Worm (Caenorhabditis elegans) whole organism, late embryonic: ENCODE results near the gene K08E7.6.

Experiments
- C38D4.7 ChIP-seq: fragments of 200-800 bp; sonication (Bioruptor generic); optimal IDR thresholded peaks from 2 replicates; lab custom pipeline; 2018; ENCODE audit warnings: mild to moderate bottlenecking, missing genetic modification characterization, moderate library complexity, missing compliant biosample characterization
- F13H6.1 ChIP-seq: sonication (generic microtip); optimal IDR thresholded peaks from 2 replicates; lab custom pipeline; 2016; ENCODE audit warnings: missing genetic modification characterization, missing compliant biosample characterization
- K02D7.2 ChIP-seq: sonication (generic microtip); optimal IDR thresholded peaks from 2 replicates; lab custom pipeline; 2017; ENCODE audit warnings: mild to moderate bottlenecking, missing genetic modification characterization, missing compliant biosample characterization
- K09A11.1 ChIP-seq: sonication (generic microtip); optimal IDR thresholded peaks from 2 replicates; lab custom pipeline; 2017; ENCODE audit warnings: antibody characterized with exemption, mild to moderate bottlenecking, missing genetic modification characterization, missing compliant biosample characterization; ENCODE audit not compliant: insufficient read depth
- ama-1 ChIP-seq: fragments of 150-350 bp; optimal IDR thresholded peaks from 2 replicates; lab custom pipeline; 2014
- ceh-14 ChIP-seq: sonication (generic microtip); optimal IDR thresholded peaks from 2 replicates; lab custom pipeline; 2016; ENCODE audit warnings: missing genotype, missing genetic modification characterization, missing compliant biosample characterization
- ceh-18 ChIP-seq: sonication (generic microtip); optimal IDR thresholded peaks from 2 replicates; lab custom pipeline; 2016; ENCODE audit warnings: missing genetic modification characterization, missing compliant biosample characterization
- ceh-19 ChIP-seq: fragments of 200-800 bp; sonication (Bioruptor generic); optimal IDR thresholded peaks from 2 replicates; lab custom pipeline; 2018; ENCODE audit warnings: mild to moderate bottlenecking, missing genetic modification characterization, missing compliant biosample characterization
- ceh-2 ChIP-seq: sonication (generic microtip); optimal IDR thresholded peaks from 2 replicates; lab custom pipeline; 2016; ENCODE audit warnings: missing genotype, missing genetic modification characterization, missing compliant biosample characterization
- ceh-30 ChIP-seq: fragments of 150-350 bp; optimal IDR thresholded peaks from 2 replicates; lab custom pipeline; 2014; ENCODE audit warnings: missing biosample characterization, missing genetic modification characterization
- ceh-34 ChIP-seq: sonication (generic microtip); optimal IDR thresholded peaks from 2 replicates; lab custom pipeline; 2016; ENCODE audit warnings: mild to moderate bottlenecking, missing genetic modification characterization, missing compliant biosample characterization
- ceh-48 ChIP-seq: sonication (generic microtip); optimal IDR thresholded peaks from 2 replicates; lab custom pipeline; 2016; ENCODE audit warnings: missing genetic modification characterization, inconsistent platforms, missing compliant biosample characterization
- ceh-9 ChIP-seq: sonication (generic microtip); optimal IDR thresholded peaks from 2 replicates; lab custom pipeline; 2016; ENCODE audit warnings: mild to moderate bottlenecking, missing genetic modification characterization, inconsistent platforms, missing compliant biosample characterization
- che-1 ChIP-seq: sonication (generic microtip); optimal IDR thresholded peaks from 2 replicates; lab custom pipeline; 2016; ENCODE audit warnings: mild to moderate bottlenecking, missing genetic modification characterization, missing compliant biosample characterization
- elt-2 ChIP-seq: sonication (generic microtip); optimal IDR thresholded peaks from 2 replicates; lab custom pipeline; 2016; ENCODE audit warnings: missing genetic modification reagents, missing genetic modification characterization, missing compliant biosample characterization
- elt-4 ChIP-seq: sonication (generic microtip); optimal IDR thresholded peaks from 2 replicates; lab custom pipeline; 2016; ENCODE audit warnings: missing genetic modification characterization, missing compliant biosample characterization
- fkh-10 ChIP-seq: fragments of 150-350 bp; optimal IDR thresholded peaks from 2 replicates; lab custom pipeline; 2014; ENCODE audit warnings: missing biosample characterization, missing genetic modification reagents, missing genetic modification characterization
- fkh-6 ChIP-seq: sonication (generic microtip); optimal IDR thresholded peaks from 2 replicates; lab custom pipeline; 2016; ENCODE audit warnings: missing genetic modification characterization, missing compliant biosample characterization
- hlh-13 ChIP-seq: fragments of 200-800 bp; sonication (Bioruptor generic); optimal IDR thresholded peaks from 2 replicates; lab custom pipeline; 2018; ENCODE audit warnings: mild to moderate bottlenecking, missing genetic modification characterization, missing compliant biosample characterization
- hlh-15 ChIP-seq: sonication (generic microtip); optimal IDR thresholded peaks from 2 replicates; lab custom pipeline; 2016; ENCODE audit warnings: missing genetic modification characterization, missing compliant biosample characterization
- hlh-30 ChIP-seq: sonication (generic microtip); optimal IDR thresholded peaks from 2 replicates; lab custom pipeline; 2017; ENCODE audit warnings: antibody characterized with exemption, missing genetic modification characterization, missing compliant biosample characterization; ENCODE audit not compliant: insufficient read depth
- madf-2 ChIP-seq: sonication (generic microtip); optimal IDR thresholded peaks from 2 replicates; lab custom pipeline; 2017; ENCODE audit warnings: missing genetic modification characterization, missing compliant biosample characterization
- mec-3 ChIP-seq: sonication (generic microtip); optimal IDR thresholded peaks from 2 replicates; lab custom pipeline; 2016; ENCODE audit warnings: borderline replicate concordance, missing genetic modification characterization, missing compliant biosample characterization
- nfya-1 ChIP-seq: sonication (generic microtip); optimal IDR thresholded peaks from 2 replicates; lab custom pipeline; 2017; ENCODE audit warnings: missing genetic modification characterization, mild to moderate bottlenecking, missing compliant biosample characterization, antibody characterized with exemption, moderate library complexity
- nhr-232 ChIP-seq: sonication (generic microtip); optimal IDR thresholded peaks from 2 replicates; lab custom pipeline; 2016; ENCODE audit warnings: missing genetic modification characterization, missing compliant biosample characterization
- npax-4 ChIP-seq: sonication (generic microtip); optimal IDR thresholded peaks from 2 replicates; lab custom pipeline; 2016; ENCODE audit warnings: missing genetic modification characterization, missing compliant biosample characterization
- odd-2 ChIP-seq: sonication (generic microtip); optimal IDR thresholded peaks from 2 replicates; lab custom pipeline; 2017; ENCODE audit warnings: antibody characterized with exemption, mild to moderate bottlenecking, missing genetic modification characterization, missing compliant biosample characterization
- pag-3 ChIP-seq: sonication (generic microtip); optimal IDR thresholded peaks from 2 replicates; lab custom pipeline; 2016; ENCODE audit warnings: missing compliant biosample characterization, missing genetic modification characterization, borderline replicate concordance
- pat-9 ChIP-seq: fragments of 200-800 bp; sonication (Bioruptor generic); optimal IDR thresholded peaks from 2 replicates; lab custom pipeline; 2018; ENCODE audit warnings: mild to moderate bottlenecking, missing genetic modification characterization, moderate library complexity, missing compliant biosample characterization
- pax-1 ChIP-seq: fragments of 150-350 bp; optimal IDR thresholded peaks from 2 replicates; lab custom pipeline; 2014; ENCODE audit warnings: missing biosample characterization, missing genetic modification characterization
- pqm-1 ChIP-seq: sonication (generic microtip); optimal IDR thresholded peaks from 2 replicates; lab custom pipeline; 2016; ENCODE audit warnings: missing genetic modification characterization, missing compliant biosample characterization
- ref-2 ChIP-seq: sonication (generic microtip); optimal IDR thresholded peaks from 2 replicates; lab custom pipeline; 2016; ENCODE audit warnings: missing genetic modification characterization, missing compliant biosample characterization
- rnt-1 ChIP-seq: sonication (generic microtip); optimal IDR thresholded peaks from 2 replicates; lab custom pipeline; 2016; ENCODE audit warnings: missing genetic modification characterization, missing compliant biosample characterization
- sox-2 ChIP-seq: fragments of 200-800 bp; sonication (Bioruptor generic); IDR thresholded peaks from 2 replicates; pipeline ENCODE4 v1.3.6; 2022; ENCODE audit warnings: missing genetic modification reagents, missing genetic modification characterization, missing compliant biosample characterization
- sox-4 ChIP-seq: sonication (generic microtip); optimal IDR thresholded peaks from 2 replicates; lab custom pipeline; 2017; ENCODE audit warnings: mild to moderate bottlenecking, missing genetic modification characterization, inconsistent platforms, missing compliant biosample characterization
- unc-3 ChIP-seq, 2 experiments: fragments of 200-800 bp in 1 of 2; sonication (Bioruptor generic) in 1 of 2; sonication (generic microtip) in 1 of 2; conservative IDR thresholded peaks in 1 of 2; optimal IDR thresholded peaks in 1 of 2; 2 replicates each; pipeline versions ENCODE4 v1.3.6 to Lab custom; 2016 to 2022; ENCODE audit warnings: missing compliant biosample characterization in 2 of 2, missing genetic modification characterization in 2 of 2, missing genetic modification reagents in 1 of 2
- unc-42 ChIP-seq: sonication (generic microtip); optimal IDR thresholded peaks from 2 replicates; lab custom pipeline; 2016; ENCODE audit warnings: missing genotype, missing genetic modification characterization, missing compliant biosample characterization
- unc-55 ChIP-seq: sonication (generic microtip); optimal IDR thresholded peaks from 2 replicates; lab custom pipeline; 2017; ENCODE audit warnings: missing biosample characterization, missing genetic modification reagents, missing genetic modification characterization
- unc-86 ChIP-seq: sonication (generic microtip); optimal IDR thresholded peaks from 2 replicates; lab custom pipeline; 2016; ENCODE audit warnings: missing genetic modification characterization, missing compliant biosample characterization
- zip-5 ChIP-seq: sonication (generic microtip); optimal IDR thresholded peaks from 2 replicates; lab custom pipeline; 2016; ENCODE audit warnings: missing genetic modification characterization, missing compliant biosample characterization
- ztf-16 ChIP-seq: sonication (generic microtip); optimal IDR thresholded peaks from 2 replicates; lab custom pipeline; 2017; ENCODE audit warnings: missing genetic modification characterization, missing compliant biosample characterization

Gene K08E7.6

DNA sequence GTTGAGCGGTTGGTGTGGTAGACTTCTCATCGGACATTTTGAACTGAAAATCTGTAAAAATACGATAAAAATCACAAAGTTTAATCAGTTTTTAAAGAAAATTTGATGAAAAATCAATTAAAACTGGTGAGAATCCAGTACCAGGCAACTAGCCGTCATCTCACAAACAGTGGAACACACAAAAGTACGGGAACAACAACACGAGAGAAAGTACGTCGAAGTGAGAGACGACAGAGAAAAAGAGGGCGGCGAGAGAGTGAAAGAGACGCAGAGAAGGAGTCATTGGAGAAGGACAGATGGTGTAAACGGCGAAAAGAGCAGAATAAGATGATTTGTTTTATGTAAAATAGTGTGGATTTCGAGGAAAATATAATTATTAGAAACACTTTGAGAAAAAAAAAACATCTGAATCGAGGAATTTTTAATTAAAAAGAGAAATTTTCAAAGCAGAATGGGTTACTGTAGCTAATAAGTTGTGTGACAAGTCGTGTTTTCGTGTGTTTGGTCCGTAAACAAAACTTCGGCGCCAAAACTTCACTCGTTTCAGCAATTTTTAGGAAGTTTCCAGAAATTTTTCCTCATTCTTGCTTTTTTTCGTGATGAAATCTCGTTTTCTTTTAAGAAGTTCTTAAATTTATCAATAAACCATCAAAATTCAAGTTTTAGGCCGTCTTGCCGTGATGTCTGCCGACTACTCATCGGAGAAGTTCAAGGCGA, 13.6 kb downstream of the K08E7.6 start, which contains the start of the genes hsb-1 and let-99 (continued):
- peak; percentile 35 for TF ChIP-seq unc-42 (tag; lab: Kevin White, UChicago)
- TF ChIP-seq K02D7.2 (tag; lab: Kevin White, UChicago) = no peak
- no peak for TF ChIP-seq nhr-232 (tag; lab: Kevin White, UChicago)
- no peak for TF ChIP-seq pax-1 (tag; lab: Kevin White, UChicago)
- TF ChIP-seq ceh-48 (tag; lab: Kevin White, UChicago) = peak; percentile 3
- no peak for TF ChIP-seq che-1 (tag; lab: Kevin White, UChicago)
- TF ChIP-seq ceh-19 (GFP tag; lab: Kevin White, UChicago) = no peak
- TF ChIP-seq madf-2 (tag; lab: Kevin White, UChicago) = no peak
- no peak for TF ChIP-seq sox-2 (GFP tag; lab: Robert Waterston, UW)
- peak; percentile 36 for TF ChIP-seq unc-55 (GFP tag; lab: Kevin White, UChicago)
- no peak for TF ChIP-seq rnt-1 (tag; lab: Kevin White, UChicago)
- TF ChIP-seq, all 69 proteins: peak for 7

DNA sequence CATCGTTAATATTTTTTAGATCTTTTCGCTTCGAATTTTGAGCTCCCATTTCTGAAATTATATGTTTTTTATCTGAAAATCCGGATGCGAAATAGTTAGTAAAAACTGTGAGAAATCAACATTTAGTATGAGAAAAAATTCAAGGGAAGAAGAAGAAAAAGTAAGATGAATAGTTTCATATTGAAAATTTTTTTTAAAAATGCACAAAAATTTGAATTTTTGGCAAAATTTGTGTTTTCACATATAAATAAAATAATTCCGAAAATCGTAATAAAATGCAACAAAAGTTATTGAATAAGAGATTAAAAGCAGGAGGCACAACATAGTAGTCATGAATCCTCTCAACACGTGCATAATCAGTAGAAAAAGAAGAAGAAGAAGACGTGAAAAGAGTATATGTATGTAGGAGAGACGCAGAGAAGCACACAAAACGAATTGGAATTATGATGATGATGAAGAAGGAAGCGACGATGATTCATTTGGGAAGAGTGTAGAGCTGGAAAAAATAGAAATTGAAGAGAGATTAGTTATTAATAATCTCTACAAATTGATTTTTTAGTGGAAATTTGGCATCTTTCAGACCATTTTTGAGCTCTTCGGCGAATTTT, 14.9 kb downstream of the K08E7.6 start, which contains the start of gene eak-7:
Gene eak-7, minus strand, starts transcription at position 51 of the 608 bp plus-strand sequence.
- TF ChIP-seq unc-3 (GFP tag; conservative IDR thresholded peaks at IDR 0.05; lab: Robert Waterston, UW) = no peak
- TF ChIP-seq unc-3 (tag; optimal IDR thresholded peaks at IDR 0.05; lab: Kevin White, UChicago) = no peak
- TF ChIP-seq C38D4.7 (GFP tag; lab: Kevin White, UChicago) = no peak
- TF ChIP-seq fkh-6 (tag; lab: Kevin White, UChicago) = no peak
- TF ChIP-seq ceh-18 (tag; lab: Kevin White, UChicago) = no peak
- TF ChIP-seq madf-2 (tag; lab: Kevin White, UChicago) = no peak
- no peak for TF ChIP-seq hlh-15 (tag; lab: Kevin White, UChicago)
- TF ChIP-seq ceh-34 (tag; lab: Kevin White, UChicago) = no peak
- TF ChIP-seq fkh-10 (GFP tag; lab: Kevin White, UChicago) = no peak
- TF ChIP-seq ceh-9 = no peak
- no peak for TF ChIP-seq ceh-30 (tag; lab: Kevin White, UChicago)

DNA sequence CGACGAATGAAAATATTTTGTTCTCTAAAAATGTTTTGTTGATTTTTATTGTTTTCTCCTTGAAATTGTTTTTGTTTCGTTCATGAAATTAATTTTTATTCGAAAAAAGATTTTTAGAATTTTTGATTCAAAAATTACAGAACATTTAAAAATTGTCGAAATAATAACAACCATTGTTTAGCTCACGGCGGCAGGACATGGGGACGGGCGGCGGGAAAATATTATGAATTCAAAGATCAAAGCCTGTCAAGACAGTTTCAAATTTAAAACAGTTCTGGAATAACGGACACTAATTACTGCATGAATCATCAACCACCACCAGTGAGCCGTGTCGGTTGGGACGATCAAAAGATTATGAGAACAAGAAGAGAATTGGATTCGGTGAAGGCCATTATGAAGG, 20.4 kb downstream of the K08E7.6 start, which contains the start of gene snb-7:
Gene snb-7, plus strand, starts transcription at position 301 of the 400 bp plus-strand sequence.
- TF ChIP-seq elt-2 (tag; lab: Kevin White, UChicago) (no peak), pqm-1 (tag; lab: Kevin White, UChicago) (no peak), pag-3 (tag; lab: Kevin White, UChicago) (no peak), ceh-9 (no peak), ref-2 (tag; lab: Kevin White, UChicago) (no peak), unc-55 (GFP tag; lab: Kevin White, UChicago) (no peak), elt-4 (tag; lab: Kevin White, UChicago) (no peak), ceh-30 (tag; lab: Kevin White, UChicago) (no peak)
- TF ChIP-seq, all 69 proteins: peak for 0

DNA sequence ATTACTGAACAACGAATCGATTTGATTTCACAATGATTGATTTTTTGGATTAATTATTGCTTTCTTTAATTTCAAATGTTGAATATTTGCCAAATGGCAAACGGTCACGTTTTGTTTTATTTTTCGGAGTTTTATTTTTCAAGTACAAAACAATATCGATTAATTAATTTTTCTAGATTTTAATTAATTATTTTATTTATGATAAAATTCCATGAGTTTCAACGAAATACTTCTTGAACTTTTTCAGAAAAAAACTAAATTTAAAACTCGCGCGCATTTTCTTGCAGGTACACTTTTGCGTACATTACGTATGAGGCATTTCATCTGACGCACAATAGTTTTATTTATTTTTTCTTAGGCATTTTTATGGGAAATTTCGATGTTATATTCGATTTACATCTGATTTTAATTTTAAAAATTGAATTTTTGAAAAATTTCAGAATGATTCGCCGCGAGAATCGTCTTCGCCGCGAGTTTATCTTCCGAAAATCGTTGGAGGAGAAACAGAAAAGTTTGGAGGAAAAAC, 22.0 kb downstream of the K08E7.6 start, which contains the start of the genes ZK795.2 and ZK795.3:
Gene ZK795.2, minus strand, starts transcription at position 51 of the 526 bp plus-strand sequence.
Gene ZK795.3, plus strand, starts transcription at position 441 of the 526 bp plus-strand sequence.
- TF ChIP-seq unc-86 (tag; lab: Kevin White, UChicago) (peak; percentile 9), K09A11.1 (tag; lab: Kevin White, UChicago) (no peak), che-1 (tag; lab: Kevin White, UChicago) (no peak), mec-3 (tag; lab: Kevin White, UChicago) (no peak), ceh-2 (no peak), ama-1 (lab: Kevin White, UChicago) (no peak), C38D4.7 (GFP tag; lab: Kevin White, UChicago) (no peak), odd-2 (tag; lab: Kevin White, UChicago) (no peak), ceh-18 (tag; lab: Kevin White, UChicago) (no peak), sox-4 (tag; lab: Kevin White, UChicago) (no peak), hlh-15 (tag; lab: Kevin White, UChicago) (peak; percentile 12), elt-4 (tag; lab: Kevin White, UChicago) (no peak), zip-5 (tag; lab: Kevin White, UChicago) (peak; percentile 44), ceh-14 (peak; percentile 5), ceh-9 (no peak), ceh-30 (tag; lab: Kevin White, UChicago) (no peak), pax-1 (tag; lab: Kevin White, UChicago) (peak; percentile 26), hlh-30 (no peak), pat-9 (tag; lab: Kevin White, UChicago) (no peak), K02D7.2 (tag; lab: Kevin White, UChicago) (no peak), nfya-1 (peak; percentile 29), ztf-16 (tag; lab: Kevin White, UChicago) (no peak), npax-4 (tag; lab: Kevin White, UChicago) (no peak), ceh-34 (tag; lab: Kevin White, UChicago) (no peak), hlh-13 (GFP tag; lab: Kevin White, UChicago) (no peak), F13H6.1 (tag; lab: Kevin White, UChicago) (no peak)
